Worm (Caenorhabditis elegans) whole organism, young adult: ENCODE results near the gene K11C4.2.

Source experiments
- F33H1.4 ChIP-seq: fragments of 200-800 bp; sonication (Bioruptor generic); IDR thresholded peaks from 2 replicates; pipeline ENCODE4 v1.3.6; 2022; ENCODE audit warnings: missing genetic modification reagents, missing genetic modification characterization, missing compliant biosample characterization
- F52B5.7 ChIP-seq: sonication (generic microtip); optimal IDR thresholded peaks from 2 replicates; lab custom pipeline; 2016; ENCODE audit warnings: mild to moderate bottlenecking, missing genetic modification characterization, missing compliant biosample characterization
- F57A8.1 ChIP-seq: fragments of 200-800 bp; sonication (Bioruptor generic); optimal IDR thresholded peaks from 2 replicates; lab custom pipeline; 2018; ENCODE audit warnings: mild to moderate bottlenecking, missing genetic modification characterization, moderate library complexity, missing compliant biosample characterization
- F57C9.4 ChIP-seq: sonication (generic microtip); optimal IDR thresholded peaks from 2 replicates; lab custom pipeline; 2017; ENCODE audit warnings: mild to moderate bottlenecking, missing genetic modification characterization, missing compliant biosample characterization
- T07F8.4 ChIP-seq: sonication (generic microtip); optimal IDR thresholded peaks from 2 replicates; lab custom pipeline; 2016; ENCODE audit warnings: mild to moderate bottlenecking, missing genetic modification characterization, moderate library complexity, missing compliant biosample characterization
- Y53G8AR.9 ChIP-seq: fragments of 200-800 bp; sonication (Bioruptor generic); conservative IDR thresholded peaks from 2 replicates; pipeline ENCODE4 v1.3.6; 2022; ENCODE audit warnings: missing genetic modification reagents, missing genetic modification characterization, missing compliant biosample characterization
- Y56A3A.18 ChIP-seq: fragments of 200-800 bp; sonication (Bioruptor generic); IDR thresholded peaks from 2 replicates; pipeline ENCODE4 v1.3.6; 2022; ENCODE audit warnings: missing genetic modification reagents, missing genetic modification characterization, missing compliant biosample characterization
- Y79H2A.3 ChIP-seq: fragments of 200-800 bp; sonication (Bioruptor generic); conservative IDR thresholded peaks from 2 replicates; pipeline ENCODE4 v1.3.6; 2022; ENCODE audit warnings: missing genetic modification reagents, missing genetic modification characterization, missing compliant biosample characterization
- akir-1 ChIP-seq: fragments of 200-800 bp; sonication (Bioruptor generic); optimal IDR thresholded peaks from 2 replicates; lab custom pipeline; 2018; ENCODE audit warnings: mild to moderate bottlenecking, missing genetic modification characterization, moderate library complexity, missing compliant biosample characterization
- ama-1 ChIP-seq, 3 experiments: fragments of 150-350 bp in 1 of 3; sonication (generic microtip) in 2 of 3; optimal IDR thresholded peaks; 2 replicates each; lab custom pipeline; 2014 to 2018; ENCODE audit warnings: missing biosample characterization in 2 of 3, missing genetic modification characterization in 2 of 3, missing genetic modification reagents in 2 of 3
- aptf-3 ChIP-seq: fragments of 200-800 bp; sonication (Bioruptor generic); IDR thresholded peaks from 2 replicates; pipeline ENCODE4 v1.3.6; 2022; ENCODE audit warnings: missing genetic modification characterization, missing compliant biosample characterization
- attf-5 ChIP-seq: fragments of 200-800 bp; sonication (Bioruptor generic); optimal IDR thresholded peaks from 2 replicates; lab custom pipeline; 2018; ENCODE audit warnings: mild to moderate bottlenecking, missing genetic modification characterization, missing compliant biosample characterization
- attf-6 ChIP-seq: fragments of 200-800 bp; sonication (Bioruptor generic); IDR thresholded peaks from 2 replicates; pipeline ENCODE4 v1.3.6; 2022; ENCODE audit warnings: missing genetic modification reagents, missing genetic modification characterization, missing compliant biosample characterization
- cebp-1 ChIP-seq, 2 experiments: fragments of 200-800 bp in 1 of 2; sonication (Bioruptor generic) in 1 of 2; sonication (generic microtip) in 1 of 2; IDR thresholded peaks in 1 of 2; optimal IDR thresholded peaks in 1 of 2; 2 replicates each; pipeline versions ENCODE4 v1.3.6 to Lab custom; 2017 to 2022; ENCODE audit warnings: missing compliant biosample characterization in 2 of 2, missing genetic modification characterization in 2 of 2, mild to moderate bottlenecking in 1 of 2, missing genetic modification reagents in 1 of 2, moderate library complexity in 1 of 2
- ceh-91 ChIP-seq: fragments of 200-800 bp; sonication (Bioruptor generic); IDR thresholded peaks from 2 replicates; pipeline ENCODE4 v1.3.6; 2022; ENCODE audit warnings: missing genetic modification reagents, missing genetic modification characterization, missing compliant biosample characterization
- chd-7 ChIP-seq: sonication (generic microtip); optimal IDR thresholded peaks from 2 replicates; lab custom pipeline; 2016; ENCODE audit warnings: mild to moderate bottlenecking, missing genetic modification characterization, moderate library complexity, missing compliant biosample characterization
- dox-1 ChIP-seq: fragments of 200-800 bp; sonication (Bioruptor generic); IDR thresholded peaks from 2 replicates; pipeline ENCODE4 v1.3.6; 2022; ENCODE audit warnings: missing genetic modification reagents, missing genetic modification characterization, missing compliant biosample characterization
- dpff-1 ChIP-seq: sonication (generic microtip); optimal IDR thresholded peaks from 2 replicates; lab custom pipeline; 2017; ENCODE audit warnings: mild to moderate bottlenecking, missing genetic modification characterization, missing compliant biosample characterization
- egl-18 ChIP-seq: fragments of 200-800 bp; sonication (Bioruptor generic); IDR thresholded peaks from 2 replicates; pipeline ENCODE4 v1.3.6; 2022; ENCODE audit warnings: missing genetic modification reagents, missing genetic modification characterization, missing compliant biosample characterization
- egl-44 ChIP-seq: fragments of 200-800 bp; sonication (Bioruptor generic); IDR thresholded peaks from 2 replicates; pipeline ENCODE4 v1.3.6; 2022; ENCODE audit warnings: missing genetic modification reagents, missing genetic modification characterization, missing compliant biosample characterization
- fkh-3 ChIP-seq: sonication (generic microtip); optimal IDR thresholded peaks from 2 replicates; lab custom pipeline; 2016; ENCODE audit warnings: mild to moderate bottlenecking, missing genetic modification characterization, missing compliant biosample characterization
- gei-17 ChIP-seq: fragments of 200-800 bp; sonication (Bioruptor generic); optimal IDR thresholded peaks from 2 replicates; lab custom pipeline; 2018; ENCODE audit warnings: mild to moderate bottlenecking, missing genetic modification characterization, missing compliant biosample characterization
- hmg-20 ChIP-seq: fragments of 200-800 bp; sonication (Bioruptor generic); IDR thresholded peaks from 2 replicates; pipeline ENCODE4 v1.3.6; 2022; ENCODE audit warnings: missing genetic modification reagents, missing genetic modification characterization, missing compliant biosample characterization
- hrde-1 ChIP-seq: sonication (generic microtip); optimal IDR thresholded peaks from 2 replicates; lab custom pipeline; 2016; ENCODE audit warnings: missing genetic modification characterization, mild to moderate bottlenecking, missing compliant biosample characterization, moderate library complexity, missing genotype, missing genetic modification reagents, borderline replicate concordance
- lag-1 ChIP-seq: fragments of 200-800 bp; sonication (Bioruptor generic); IDR thresholded peaks from 2 replicates; pipeline ENCODE4 v1.3.6; 2022; ENCODE audit warnings: missing genetic modification reagents, missing genetic modification characterization, missing compliant biosample characterization
- lin-54 ChIP-seq: fragments of 200-800 bp; sonication (Bioruptor generic); optimal IDR thresholded peaks from 2 replicates; lab custom pipeline; 2018; ENCODE audit warnings: mild to moderate bottlenecking, missing genetic modification characterization, missing compliant biosample characterization
- lir-1 ChIP-seq: fragments of 200-800 bp; sonication (Bioruptor generic); conservative IDR thresholded peaks from 2 replicates; pipeline ENCODE4 v1.3.6; 2022; ENCODE audit warnings: missing genetic modification reagents, missing genetic modification characterization, missing compliant biosample characterization
- lsy-27 ChIP-seq: sonication (generic microtip); optimal IDR thresholded peaks from 2 replicates; lab custom pipeline; 2017; ENCODE audit warnings: missing genetic modification characterization, mild to moderate bottlenecking, missing compliant biosample characterization, antibody characterized with exemption, missing genotype, borderline replicate concordance; ENCODE audit not compliant: insufficient read depth
- madf-10 ChIP-seq: sonication (generic microtip); optimal IDR thresholded peaks from 2 replicates; lab custom pipeline; 2016; ENCODE audit warnings: mild to moderate bottlenecking, missing genetic modification characterization, missing compliant biosample characterization
- madf-3 ChIP-seq: fragments of 200-800 bp; sonication (Bioruptor generic); IDR thresholded peaks from 2 replicates; pipeline ENCODE4 v1.3.6; 2022; ENCODE audit warnings: missing genetic modification reagents, missing genetic modification characterization, missing compliant biosample characterization
- madf-8 ChIP-seq: fragments of 200-800 bp; sonication (Bioruptor generic); conservative IDR thresholded peaks from 2 replicates; pipeline ENCODE4 v1.3.6; 2022; ENCODE audit warnings: missing genetic modification reagents, missing genetic modification characterization, missing compliant biosample characterization
- mel-28 ChIP-seq: sonication (generic microtip); optimal IDR thresholded peaks from 2 replicates; lab custom pipeline; 2016; ENCODE audit warnings: borderline replicate concordance, mild to moderate bottlenecking, missing genetic modification characterization, missing compliant biosample characterization
- nfya-2 ChIP-seq: fragments of 200-800 bp; sonication (Bioruptor generic); IDR thresholded peaks from 2 replicates; pipeline ENCODE4 v1.3.6; 2022; ENCODE audit warnings: missing genetic modification reagents, missing genetic modification characterization, missing compliant biosample characterization
- nfyb-1 ChIP-seq: fragments of 200-800 bp; sonication (Bioruptor generic); IDR thresholded peaks from 2 replicates; pipeline ENCODE4 v1.3.6; 2022; ENCODE audit warnings: missing genetic modification reagents, missing genetic modification characterization, missing compliant biosample characterization
- nhr-120 ChIP-seq: fragments of 200-800 bp; sonication (Bioruptor generic); IDR thresholded peaks from 2 replicates; pipeline ENCODE4 v1.3.6; 2022; ENCODE audit warnings: missing genetic modification characterization, missing compliant biosample characterization
- nhr-90 ChIP-seq: sonication (generic microtip); optimal IDR thresholded peaks from 2 replicates; lab custom pipeline; 2016; ENCODE audit warnings: missing genotype, mild to moderate bottlenecking, missing genetic modification characterization, missing compliant biosample characterization
- pbrm-1 ChIP-seq: fragments of 200-800 bp; sonication (Bioruptor generic); IDR thresholded peaks from 2 replicates; pipeline ENCODE4 v1.3.6; 2022; ENCODE audit warnings: missing genetic modification reagents, missing genetic modification characterization, missing compliant biosample characterization
- rec-8 ChIP-seq, 2 experiments: sonication (generic microtip); optimal IDR thresholded peaks; 2 replicates each; lab custom pipeline; 2016; ENCODE audit warnings: mild to moderate bottlenecking in 2 of 2, missing genetic modification characterization in 2 of 2, missing genetic modification reagents in 2 of 2, missing genotype in 2 of 2, missing biosample characterization in 1 of 2, missing compliant biosample characterization in 1 of 2, moderate library complexity in 1 of 2
- snpc-1.1 ChIP-seq: sonication (generic microtip); optimal IDR thresholded peaks from 2 replicates; lab custom pipeline; 2017; ENCODE audit warnings: missing genetic modification characterization, mild to moderate bottlenecking, missing compliant biosample characterization, antibody characterized with exemption, moderate library complexity, missing genotype, missing genetic modification reagents; ENCODE audit not compliant: insufficient read depth
- snpc-1.3 ChIP-seq: sonication (generic microtip); optimal IDR thresholded peaks from 2 replicates; lab custom pipeline; 2017; ENCODE audit warnings: missing genetic modification characterization, mild to moderate bottlenecking, missing compliant biosample characterization, antibody characterized with exemption, moderate library complexity, missing genotype, missing genetic modification reagents; ENCODE audit not compliant: insufficient read depth
- tbx-9 ChIP-seq: sonication (generic microtip); optimal IDR thresholded peaks from 2 replicates; lab custom pipeline; 2016; ENCODE audit warnings: borderline replicate concordance, missing genetic modification characterization, inconsistent platforms, missing compliant biosample characterization
- tlf-1 ChIP-seq: fragments of 200-800 bp; sonication (Bioruptor generic); optimal IDR thresholded peaks from 2 replicates; lab custom pipeline; 2018; ENCODE audit warnings: mild to moderate bottlenecking, missing genetic modification characterization, missing compliant biosample characterization
- unc-62 ChIP-seq: fragments of 150-350 bp; optimal IDR thresholded peaks from 2 replicates; lab custom pipeline; 2014; ENCODE audit warnings: missing biosample characterization, missing genetic modification reagents, missing genetic modification characterization
- xnd-1 ChIP-seq: sonication (generic microtip); optimal IDR thresholded peaks from 2 replicates; lab custom pipeline; 2016; ENCODE audit warnings: missing genotype, missing genetic modification reagents, missing genetic modification characterization, missing compliant biosample characterization
- zfh-2 ChIP-seq: fragments of 200-800 bp; sonication (Bioruptor generic); conservative IDR thresholded peaks from 2 replicates; pipeline ENCODE4 v1.3.6; 2022; ENCODE audit warnings: missing genetic modification reagents, missing genetic modification characterization, missing compliant biosample characterization
- ztf-28 ChIP-seq: fragments of 200-800 bp; sonication (Bioruptor generic); IDR thresholded peaks from 2 replicates; pipeline ENCODE4 v1.3.6; 2022; ENCODE audit warnings: missing genetic modification reagents, missing genetic modification characterization, missing compliant biosample characterization

The K11C4.2 gene

DNA sequence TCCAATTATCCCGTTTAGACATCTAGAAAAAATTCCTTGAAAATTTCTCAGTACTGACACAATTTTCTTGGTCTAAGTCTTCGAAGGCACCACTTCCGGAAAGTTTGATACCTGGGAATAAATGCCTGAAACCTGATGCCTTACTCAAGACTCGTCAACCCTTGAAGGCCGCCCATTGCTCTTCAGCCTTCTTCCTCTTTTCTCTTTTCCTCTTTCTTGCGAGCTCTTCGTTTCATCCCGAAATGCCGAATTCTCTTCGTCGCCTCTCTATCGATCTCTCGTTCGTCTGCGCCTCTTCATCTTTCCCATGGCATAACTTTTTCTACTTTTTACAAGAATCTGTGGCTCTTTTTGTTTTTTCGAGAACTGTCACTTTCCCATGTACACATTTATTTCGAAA lies 1.2 kb upstream of the K11C4.2 start:
- TF ChIP-seq dox-1 (GFP tag; lab: Robert Waterston, UW): no peak
- TF ChIP-seq fkh-3 (tag; lab: Kevin White, UChicago): no peak
- no peak for TF ChIP-seq egl-18 (GFP tag; lab: Robert Waterston, UW)
- no peak for TF ChIP-seq attf-5 (GFP tag; lab: Kevin White, UChicago)
- no peak for TF ChIP-seq hrde-1 (tag; lab: Kevin White, UChicago)
- TF ChIP-seq tlf-1: no peak
- no peak for TF ChIP-seq unc-62 (GFP tag; lab: Kevin White, UChicago)
- no peak for TF ChIP-seq snpc-1.3
- TF ChIP-seq chd-7 (tag; lab: Kevin White, UChicago): no peak
- no peak for TF ChIP-seq F33H1.4 (GFP tag; lab: Robert Waterston, UW)
- 0 out of 2 replicates have a peak, but pooled peaks have one; percentile 34 for TF ChIP-seq aptf-3
- no peak for TF ChIP-seq T07F8.4
- TF ChIP-seq ztf-28: no peak
- no peak for TF ChIP-seq nfya-2
- TF ChIP-seq F57C9.4: no peak
- TF ChIP-seq nfyb-1: no peak
- no peak for TF ChIP-seq lag-1 (GFP tag; lab: Robert Waterston, UW)
- no peak for TF ChIP-seq tbx-9 (tag; lab: Kevin White, UChicago)
- peak; percentile 50 for TF ChIP-seq zfh-2 (GFP tag; lab: Robert Waterston, UW)
- TF ChIP-seq attf-6: no peak
- TF ChIP-seq mel-28 (tag; lab: Kevin White, UChicago): no peak
- TF ChIP-seq Y79H2A.3 (GFP tag; lab: Robert Waterston, UW): no peak
- TF ChIP-seq cebp-1 (GFP tag; IDR thresholded peaks at IDR 0.05; lab: Robert Waterston, UW): no peak
- peak; percentile 1 for TF ChIP-seq cebp-1 (tag; optimal IDR thresholded peaks at IDR 0.05; lab: Kevin White, UChicago)
- TF ChIP-seq akir-1: no peak

DNA sequence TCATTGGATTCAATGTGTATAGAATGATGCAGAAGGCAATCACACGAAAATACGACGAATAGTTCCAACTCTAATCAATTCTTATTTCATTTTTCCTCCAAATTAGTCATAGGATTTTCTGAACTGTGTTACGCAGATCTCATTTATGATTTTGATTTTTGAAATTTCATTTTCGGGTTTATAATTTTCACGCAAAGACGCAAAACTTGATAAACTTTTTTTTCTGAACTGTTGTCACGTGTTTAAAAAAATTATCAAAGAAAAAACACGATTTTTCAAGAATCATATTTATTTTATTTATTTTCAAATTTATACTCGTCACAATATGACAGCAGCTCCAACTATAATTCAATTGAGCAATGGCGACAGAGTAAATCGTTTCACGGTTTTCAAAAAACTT lies 1.8 kb downstream of the K11C4.2 start, which contains the start of gene K11C4.1:
K11C4.1 (plus strand) TSS at position 301 of the 400 bp plus-strand sequence.
- no peak for TF ChIP-seq pbrm-1 (GFP tag; lab: Robert Waterston, UW)
- no peak for TF ChIP-seq attf-6
- TF ChIP-seq xnd-1: no peak
- TF ChIP-seq lin-54 (GFP tag; lab: Kevin White, UChicago): no peak
- TF ChIP-seq ztf-28: no peak
- no peak for TF ChIP-seq snpc-1.3
- TF ChIP-seq akir-1: no peak
- TF ChIP-seq hmg-20 (GFP tag; lab: Robert Waterston, UW): no peak
- TF ChIP-seq lsy-27 (tag; lab: Kevin White, UChicago): no peak

- TF ChIP-seq pbrm-1 (GFP tag; lab: Robert Waterston, UW): no peak
- TF ChIP-seq rec-8 (tag; optimal IDR thresholded peaks at IDR 0.05; lab: Kevin White, UChicago): no peak
- no peak for TF ChIP-seq gei-17
- no peak for TF ChIP-seq F57A8.1 (GFP tag; lab: Kevin White, UChicago)
- TF ChIP-seq ama-1 (optimal IDR thresholded peaks at IDR 0.05; lab: Kevin White, UChicago): no peak
- TF ChIP-seq ama-1 (GFP tag; optimal IDR thresholded peaks at IDR 0.05; lab: Kevin White, UChicago): no peak
- TF ChIP-seq nhr-90: no peak
- no peak for TF ChIP-seq nhr-120 (GFP tag; lab: Robert Waterston, UW)
- TF ChIP-seq madf-8 (GFP tag; lab: Robert Waterston, UW): no peak
- TF ChIP-seq madf-3 (GFP tag; lab: Robert Waterston, UW): no peak
- no peak for TF ChIP-seq lir-1
- no peak for TF ChIP-seq snpc-1.1 (tag; lab: Kevin White, UChicago)
- no peak for TF ChIP-seq ceh-91 (GFP tag; lab: Robert Waterston, UW)
- TF ChIP-seq egl-44 (GFP tag; lab: Robert Waterston, UW): no peak
- TF ChIP-seq dpff-1 (tag; lab: Kevin White, UChicago): no peak
- no peak for TF ChIP-seq Y56A3A.18
- no peak for TF ChIP-seq xnd-1
- no peak for TF ChIP-seq Y53G8AR.9 (GFP tag; lab: Robert Waterston, UW)
- no peak for TF ChIP-seq F52B5.7
- no peak for TF ChIP-seq madf-10
Measured at ce11 chrV:6900173-6900638, 5.3 kb downstream of the K11C4.2 start, which contains the start of gene odc-1. TSS of gene odc-1 (minus strand) at chrV:6900223.
